Worm (Caenorhabditis elegans) whole organism, L2 larva: ENCODE results near the gene M04C3.5.

Experiments
- ZK546.5 ChIP-seq: sonication (generic microtip); optimal IDR thresholded peaks from 2 replicates; lab custom pipeline; 2017; ENCODE audit warnings: missing biosample characterization, missing genetic modification characterization
- ama-1 ChIP-seq: fragments of 150-350 bp; optimal IDR thresholded peaks from 2 replicates; lab custom pipeline; 2018; ENCODE audit warnings: inconsistent platforms
- ceh-82 ChIP-seq: fragments of 150-350 bp; optimal IDR thresholded peaks from 2 replicates; lab custom pipeline; 2014; ENCODE audit warnings: missing biosample characterization, missing genetic modification characterization
- lin-39 ChIP-seq: fragments of 150-350 bp; optimal IDR thresholded peaks from 2 replicates; lab custom pipeline; 2014; ENCODE audit warnings: missing biosample characterization, missing genetic modification reagents, missing genetic modification characterization
- lsy-2 ChIP-seq, 2 experiments: fragments of 150-350 bp in 1 of 2; sonication (generic microtip) in 1 of 2; optimal IDR thresholded peaks; 2 replicates each; lab custom pipeline; 2014 to 2017; ENCODE audit warnings: missing biosample characterization in 2 of 2, missing genetic modification characterization in 2 of 2
- mab-5 ChIP-seq: fragments of 150-350 bp; optimal IDR thresholded peaks from 2 replicates; lab custom pipeline; 2014; ENCODE audit warnings: missing biosample characterization, missing genetic modification characterization
- nhr-11 ChIP-seq: fragments of 150-350 bp; optimal IDR thresholded peaks from 2 replicates; lab custom pipeline; 2014; ENCODE audit warnings: missing biosample characterization, missing genetic modification characterization
- nhr-25 ChIP-seq: fragments of 150-350 bp; sonication (generic microtip); optimal IDR thresholded peaks from 3 replicates; lab custom pipeline; 2014; ENCODE audit warnings: missing biosample characterization, missing genetic modification characterization
- nhr-6 ChIP-seq: fragments of 150-350 bp; optimal IDR thresholded peaks from 2 replicates; lab custom pipeline; 2014; ENCODE audit warnings: missing biosample characterization, missing genetic modification characterization
- nhr-77 ChIP-seq: fragments of 150-350 bp; optimal IDR thresholded peaks from 2 replicates; lab custom pipeline; 2014; ENCODE audit warnings: missing biosample characterization, missing genetic modification characterization
- snpc-4 ChIP-seq: fragments of 150-350 bp; optimal IDR thresholded peaks from 2 replicates; lab custom pipeline; 2014; ENCODE audit warnings: missing biosample characterization, missing genetic modification characterization
- ztf-11 ChIP-seq: sonication (generic microtip); optimal IDR thresholded peaks from 2 replicates; lab custom pipeline; 2017; ENCODE audit warnings: missing biosample characterization, missing genetic modification characterization
- ztf-4 ChIP-seq: fragments of 150-350 bp; optimal IDR thresholded peaks from 2 replicates; lab custom pipeline; 2014; ENCODE audit warnings: missing biosample characterization, missing genetic modification characterization

DNA sequence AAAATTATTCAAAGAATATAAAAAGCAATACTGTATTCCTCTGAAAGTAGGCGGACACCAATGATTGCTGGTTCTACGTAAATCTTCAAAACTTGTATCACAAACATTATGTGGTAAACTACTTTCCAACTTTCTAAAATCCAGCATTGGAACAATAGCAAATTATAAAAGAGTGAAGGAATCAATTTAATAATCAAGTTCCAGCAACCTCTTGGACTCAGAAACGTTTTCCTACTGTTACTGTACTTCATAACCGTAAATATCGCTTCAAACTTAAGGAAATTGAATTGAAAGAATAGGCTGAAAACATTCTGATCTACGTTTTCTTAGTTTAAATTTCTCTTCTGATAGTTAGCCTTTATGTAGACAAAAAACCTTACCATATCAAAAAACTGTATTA, 45.9 kb upstream of the M04C3.5 start:
- TF ChIP-seq nhr-77: no peak
- TF ChIP-seq ceh-82 (tag; lab: Kevin White, UChicago): no peak
- no peak for TF ChIP-seq lin-39 (tag; lab: Kevin White, UChicago)
- TF ChIP-seq ama-1 (lab: Kevin White, UChicago): no peak
- TF ChIP-seq ztf-11: no peak
- no peak for TF ChIP-seq nhr-25 (tag; lab: Kevin White, UChicago)
- TF ChIP-seq nhr-11 (tag; lab: Kevin White, UChicago): no peak
- TF ChIP-seq ZK546.5 (tag; lab: Kevin White, UChicago): no peak
- TF ChIP-seq nhr-6 (tag; lab: Kevin White, UChicago): no peak
- TF ChIP-seq ztf-4: no peak
- no peak for TF ChIP-seq lsy-2 (tag; optimal IDR thresholded peaks at IDR 0.05; lab: Kevin White, UChicago)
- no peak for TF ChIP-seq mab-5 (tag; lab: Kevin White, UChicago)
- no peak for TF ChIP-seq snpc-4
